Fruit fly (Drosophila melanogaster) whole organism, embryonic: ENCODE data around the gene mld.

Experiments
- Atf-2 ChIP-seq: fragments of 200-800 bp; sonication (Bioruptor generic); optimal IDR thresholded peaks from 2 replicates; lab custom pipeline; 2016; ENCODE audit warnings: missing biosample characterization, missing genetic modification characterization
- Awh ChIP-seq: fragments of 200-800 bp; sonication (Bioruptor generic); IDR thresholded peaks from 2 replicates; pipeline ENCODE4, ENCODE4 v1.3.6; 2022; ENCODE audit warnings: missing biosample characterization, missing genetic modification characterization
- CG11085 ChIP-seq: fragments of 200-800 bp; sonication (Bioruptor generic); IDR thresholded peaks from 2 replicates; pipeline ENCODE4 v1.3.6; 2022; ENCODE audit warnings: missing biosample characterization, missing genetic modification characterization
- CG12219 ChIP-seq: fragments of 200-800 bp; sonication (Bioruptor generic); optimal IDR thresholded peaks from 3 replicates; lab custom pipeline; 2018; ENCODE audit warnings: missing biosample characterization, mild to moderate bottlenecking, missing genetic modification characterization
- CG1233 ChIP-seq: fragments of 200-800 bp; sonication (Bioruptor generic); optimal IDR thresholded peaks from 4 replicates; lab custom pipeline; 2018; ENCODE audit warnings: missing biosample characterization, mild to moderate bottlenecking, missing genetic modification characterization
- CG12659 ChIP-seq: fragments of 200-800 bp; sonication (Bioruptor generic); optimal IDR thresholded peaks from 3 replicates; lab custom pipeline; 2017; ENCODE audit warnings: mild to moderate bottlenecking, missing biosample characterization, missing genetic modification reagents, missing genetic modification characterization
- CG13296 ChIP-seq: fragments of 200-800 bp; sonication (Bioruptor generic); optimal IDR thresholded peaks from 3 replicates; lab custom pipeline; 2018; ENCODE audit warnings: missing biosample characterization, mild to moderate bottlenecking, missing genetic modification characterization
- CG13624 ChIP-seq: fragments of 200-800 bp; sonication (Bioruptor generic); optimal IDR thresholded peaks from 2 replicates; lab custom pipeline; 2016; ENCODE audit warnings: missing biosample characterization, missing genetic modification characterization
- CG14014 ChIP-seq: fragments of 200-800 bp; sonication (Bioruptor generic); IDR thresholded peaks from 2 replicates; pipeline ENCODE4 v1.3.6; 2022; ENCODE audit warnings: missing biosample characterization, missing genetic modification characterization
- CG15269 ChIP-seq: fragments of 200-800 bp; sonication (Bioruptor generic); optimal IDR thresholded peaks from 2 replicates; lab custom pipeline; 2018; ENCODE audit warnings: missing biosample characterization, mild to moderate bottlenecking, missing genetic modification characterization, moderate library complexity
- CG1602 ChIP-seq: fragments of 200-800 bp; sonication (Bioruptor generic); optimal IDR thresholded peaks from 3 replicates; lab custom pipeline; 2016; ENCODE audit warnings: missing biosample characterization, missing genetic modification characterization
- CG16813 ChIP-seq: fragments of 200-800 bp; sonication (Bioruptor generic); IDR thresholded peaks from 3 replicates; pipeline ENCODE4 v1.3.6; 2022; ENCODE audit warnings: missing biosample characterization, missing genetic modification characterization; ENCODE audit not compliant: partially characterized antibody
- CG17802 ChIP-seq: fragments of 200-800 bp; sonication (Bioruptor generic); optimal IDR thresholded peaks from 2 replicates; lab custom pipeline; 2018; ENCODE audit warnings: missing biosample characterization, mild to moderate bottlenecking, missing genetic modification characterization, moderate library complexity
- CG1792 ChIP-seq: fragments of 200-800 bp; sonication (Bioruptor generic); optimal IDR thresholded peaks from 2 replicates; lab custom pipeline; 2016; ENCODE audit warnings: missing biosample characterization, missing genetic modification characterization
- CG2202 ChIP-seq: fragments of 200-800 bp; sonication (Bioruptor generic); optimal IDR thresholded peaks from 2 replicates; lab custom pipeline; 2018; ENCODE audit warnings: missing biosample characterization, mild to moderate bottlenecking, missing genetic modification characterization
- CG32772 ChIP-seq: fragments of 200-800 bp; sonication (Bioruptor generic); IDR thresholded peaks from 2 replicates; pipeline ENCODE4 v1.3.6; 2022; ENCODE audit warnings: missing biosample characterization, missing genetic modification characterization
- CG4282 ChIP-seq: fragments of 200-800 bp; sonication (Bioruptor generic); optimal IDR thresholded peaks from 2 replicates; lab custom pipeline; 2016; ENCODE audit warnings: missing biosample characterization, missing genetic modification characterization
- CG7556 ChIP-seq: fragments of 200-800 bp; sonication (Bioruptor generic); optimal IDR thresholded peaks from 2 replicates; lab custom pipeline; 2017; ENCODE audit warnings: missing biosample characterization, mild to moderate bottlenecking, missing genetic modification characterization
- CG7745 ChIP-seq: fragments of 200-800 bp; sonication (Bioruptor generic); optimal IDR thresholded peaks from 2 replicates; lab custom pipeline; 2018; ENCODE audit warnings: missing biosample characterization, mild to moderate bottlenecking, missing genetic modification characterization, moderate library complexity
- CG8089 ChIP-seq: fragments of 200-800 bp; sonication (Bioruptor generic); optimal IDR thresholded peaks from 3 replicates; lab custom pipeline; 2016; ENCODE audit warnings: missing biosample characterization, missing genetic modification characterization
- HLHmδ ChIP-seq: fragments of 200-800 bp; sonication (Bioruptor generic); optimal IDR thresholded peaks from 2 replicates; lab custom pipeline; 2018; ENCODE audit warnings: missing biosample characterization, mild to moderate bottlenecking, missing genetic modification characterization, moderate library complexity
- Hmr ChIP-seq: fragments of 200-800 bp; sonication (Bioruptor generic); optimal IDR thresholded peaks from 3 replicates; lab custom pipeline; 2017; ENCODE audit warnings: mild to moderate bottlenecking, missing biosample characterization, missing genetic modification reagents, missing genetic modification characterization
- Hmx ChIP-seq: fragments of 200-800 bp; sonication (Bioruptor generic); optimal IDR thresholded peaks from 2 replicates; lab custom pipeline; 2016; ENCODE audit warnings: missing biosample characterization, missing genetic modification characterization
- Lhr ChIP-seq: fragments of 200-800 bp; sonication (Bioruptor generic); optimal IDR thresholded peaks from 3 replicates; lab custom pipeline; 2017; ENCODE audit warnings: mild to moderate bottlenecking, missing biosample characterization, missing genetic modification reagents, missing genetic modification characterization
- Nf-YA ChIP-seq: fragments of 200-800 bp; sonication (Bioruptor generic); IDR thresholded peaks from 2 replicates; pipeline ENCODE4 v1.3.6; 2022; ENCODE audit warnings: missing biosample characterization, missing genetic modification characterization
- Scr ChIP-seq: fragments of 200-800 bp; sonication (Bioruptor generic); IDR thresholded peaks from 2 replicates; pipeline ENCODE4 v1.3.6; 2022; ENCODE audit warnings: missing biosample characterization, missing genetic modification characterization; ENCODE audit not compliant: partially characterized antibody
- Six4 ChIP-seq: fragments of 200-800 bp; sonication (Bioruptor generic); optimal IDR thresholded peaks from 2 replicates; lab custom pipeline; 2016; ENCODE audit warnings: missing biosample characterization, missing genetic modification characterization
- Stat92E ChIP-seq, 3 experiments: fragments of >200 bp in 2 of 3; fragments of 200-800 bp in 1 of 3; sonication (Bioruptor generic) in 1 of 3; optimal IDR thresholded peaks; 2 replicates each; lab custom pipeline; 2017 to 2019; ENCODE audit warnings: missing biosample characterization in 3 of 3, missing genetic modification characterization in 3 of 3, mild to moderate bottlenecking in 1 of 3, moderate library complexity in 1 of 3
- TFAM ChIP-seq: fragments of 200-800 bp; sonication (Bioruptor generic); optimal IDR thresholded peaks from 2 replicates; lab custom pipeline; 2017; ENCODE audit warnings: missing biosample characterization, missing genetic modification characterization, inconsistent platforms
- ap ChIP-seq: fragments of 200-800 bp; sonication (Bioruptor generic); IDR thresholded peaks from 2 replicates; pipeline ENCODE4 v1.3.6; 2022; ENCODE audit warnings: missing biosample characterization, missing genetic modification characterization
- bab2 ChIP-seq: fragments of 200-800 bp; sonication (Bioruptor generic); optimal IDR thresholded peaks from 2 replicates; lab custom pipeline; 2016; ENCODE audit warnings: missing biosample characterization, missing genetic modification characterization
- bowl ChIP-seq: fragments of 200-800 bp; sonication (Bioruptor generic); IDR thresholded peaks from 2 replicates; pipeline ENCODE4 v1.3.6; 2022; ENCODE audit warnings: missing biosample characterization, missing genetic modification characterization
- br ChIP-seq: fragments of >200 bp; optimal IDR thresholded peaks from 2 replicates; lab custom pipeline; 2017
- chif ChIP-seq, 2 experiments: fragments of 200-800 bp; sonication (Bioruptor generic); optimal IDR thresholded peaks; 3 replicates each; lab custom pipeline; 2016; ENCODE audit warnings: missing biosample characterization in 2 of 2, missing genetic modification characterization in 2 of 2
- chm ChIP-seq: fragments of 200-800 bp; sonication (Bioruptor generic); IDR thresholded peaks from 2 replicates; pipeline ENCODE4 v1.3.6; 2022; ENCODE audit warnings: missing biosample characterization, missing genetic modification characterization
- ci ChIP-seq: fragments of 200-800 bp; sonication (Bioruptor generic); IDR thresholded peaks from 3 replicates; pipeline ENCODE4 v1.3.6; 2022; ENCODE audit warnings: missing biosample characterization, missing genetic modification characterization
- da ChIP-seq: fragments of 200-800 bp; sonication (Bioruptor generic); optimal IDR thresholded peaks from 2 replicates; lab custom pipeline; 2016; ENCODE audit warnings: missing biosample characterization, missing genetic modification characterization
- disco-r ChIP-seq: fragments of 200-800 bp; sonication (Bioruptor generic); optimal IDR thresholded peaks from 2 replicates; lab custom pipeline; 2016; ENCODE audit warnings: missing biosample characterization, missing genetic modification characterization
- dm ChIP-seq: fragments of 200-800 bp; sonication (Bioruptor generic); optimal IDR thresholded peaks from 3 replicates; lab custom pipeline; 2016; ENCODE audit warnings: missing biosample characterization, missing genetic modification characterization
- ewg ChIP-seq: fragments of 200-800 bp; sonication (Bioruptor generic); optimal IDR thresholded peaks from 3 replicates; lab custom pipeline; 2017; ENCODE audit warnings: mild to moderate bottlenecking, missing biosample characterization, missing genetic modification reagents, missing genetic modification characterization
- ftz-f1 ChIP-seq: fragments of 200-800 bp; sonication (Bioruptor generic); optimal IDR thresholded peaks from 2 replicates; lab custom pipeline; 2016; ENCODE audit warnings: missing biosample characterization, missing genetic modification characterization
- gcm2 ChIP-seq: fragments of 200-800 bp; sonication (Bioruptor generic); optimal IDR thresholded peaks from 2 replicates; lab custom pipeline; 2016; ENCODE audit warnings: missing biosample characterization, missing genetic modification characterization
- oc ChIP-seq: fragments of 200-800 bp; sonication (Bioruptor generic); optimal IDR thresholded peaks from 2 replicates; lab custom pipeline; 2018; ENCODE audit warnings: missing biosample characterization, mild to moderate bottlenecking, missing genetic modification characterization, moderate library complexity
- org-1 ChIP-seq: fragments of 200-800 bp; sonication (Bioruptor generic); optimal IDR thresholded peaks from 2 replicates; lab custom pipeline; 2017; ENCODE audit warnings: missing biosample characterization, missing genetic modification characterization
- pho ChIP-seq: fragments of 200-800 bp; sonication (Bioruptor generic); optimal IDR thresholded peaks from 2 replicates; lab custom pipeline; 2016; ENCODE audit warnings: missing biosample characterization, missing genetic modification characterization
- pzg ChIP-seq: fragments of 200-800 bp; sonication (Bioruptor generic); optimal IDR thresholded peaks from 3 replicates; lab custom pipeline; 2018; ENCODE audit warnings: missing biosample characterization, mild to moderate bottlenecking, missing genetic modification characterization, moderate library complexity
- sens-2 ChIP-seq: fragments of 200-800 bp; sonication (Bioruptor generic); IDR thresholded peaks from 2 replicates; pipeline ENCODE4 v1.3.6; 2022; ENCODE audit warnings: missing biosample characterization, missing genetic modification characterization
- slp2 ChIP-seq: fragments of 200-800 bp; sonication (Bioruptor generic); optimal IDR thresholded peaks from 2 replicates; lab custom pipeline; 2016; ENCODE audit warnings: missing biosample characterization, missing genetic modification characterization
- so ChIP-seq: fragments of 200-800 bp; sonication (Bioruptor generic); IDR thresholded peaks from 3 replicates; pipeline ENCODE4 v1.3.6; 2022; ENCODE audit warnings: missing biosample characterization, missing genetic modification characterization
- vvl ChIP-seq: fragments of 200-800 bp; sonication (Bioruptor generic); IDR thresholded peaks from 2 replicates; pipeline ENCODE4 v1.3.6; 2022; ENCODE audit warnings: missing biosample characterization, missing genetic modification characterization

The mld gene

dm6 chr3R:24543676-24544277 lies 41.7 kb upstream of the mld start, which contains the start of gene Cftr (continued):
- TF ChIP-seq CG11085 (GFP tag; lab: Robert Waterston, UW) (peak; percentile 33; the same call in 1 of the 2 replicates), Scr (GFP tag; lab: Robert Waterston, UW) (no peak; the same call in 1 of the 2 replicates), bowl (GFP tag; lab: Robert Waterston, UW) (no peak), sens-2 (GFP tag; lab: Robert Waterston, UW) (peak; percentile 47), slp2 (no peak), HLHmδ (GFP tag; lab: Kevin White, UChicago) (peak; percentile 9), da (GFP tag; lab: Kevin White, UChicago) (peak; percentile 13), CG1602 (GFP tag; lab: Kevin White, UChicago) (no peak), CG7556 (no peak), Hmr (GFP tag; lab: Kevin White, UChicago) (peak; percentile 63), CG2202 (tag; lab: Kevin White, UChicago) (no peak), Lhr (GFP tag; lab: Kevin White, UChicago) (no peak), oc (tag; lab: Kevin White, UChicago) (peak; percentile 55), so (peak; percentile 22; the same call in 1 of the 3 replicates), TFAM (no peak), dm (GFP tag; lab: Kevin White, UChicago) (peak; percentile 46), CG8089 (GFP tag; lab: Kevin White, UChicago) (no peak), Nf-YA (GFP tag; lab: Robert Waterston, UW) (peak; percentile 18; the same call in 1 of the 2 replicates), CG1792 (peak; percentile 57), Atf-2 (GFP tag; lab: Kevin White, UChicago) (no peak), org-1 (GFP tag; lab: Kevin White, UChicago) (no peak), CG15269 (tag; lab: Kevin White, UChicago) (no peak), Six4 (GFP tag; lab: Kevin White, UChicago) (no peak), Stat92E (GFP tag; optimal IDR thresholded peaks at IDR 0.05; lab: Kevin White, UChicago) (peak in 1 of 3 experiments; percentile 31), pho (GFP tag; lab: Kevin White, UChicago) (peak; percentile 61), CG13624 (GFP tag; lab: Kevin White, UChicago) (peak; percentile 94), ap (GFP tag; lab: Robert Waterston, UW) (no peak), chif (GFP tag; optimal IDR thresholded peaks at IDR 0.05; lab: Kevin White, UChicago) (peak in 1 of 2 experiments; percentile 43), Awh (GFP tag; lab: Robert Waterston, UW) (no peak; the same call in 1 of the 2 replicates), ci (GFP tag; lab: Robert Waterston, UW) (peak; percentile 84), ewg (GFP tag; lab: Kevin White, UChicago) (peak; percentile 15), gcm2 (GFP tag; lab: Kevin White, UChicago) (no peak), CG1233 (peak; percentile 51), CG16813 (GFP tag; lab: Robert Waterston, UW) (no peak), CG17802 (tag; lab: Kevin White, UChicago) (no peak), Hmx (GFP tag; lab: Kevin White, UChicago) (no peak), bab2 (GFP tag; lab: Kevin White, UChicago) (peak; percentile 37), CG13296 (GFP tag; lab: Kevin White, UChicago) (peak; percentile 39), ftz-f1 (peak; percentile 75), disco-r (GFP tag; lab: Kevin White, UChicago) (peak; percentile 5), pzg (GFP tag; lab: Kevin White, UChicago) (peak; percentile 72), CG14014 (GFP tag; lab: Robert Waterston, UW) (peak; percentile 65; the same call in 1 of the 2 replicates), CG7745 (tag; lab: Kevin White, UChicago) (no peak), CG12219 (GFP tag; lab: Kevin White, UChicago) (no peak), CG4282 (peak; percentile 38), CG12659 (peak; percentile 55), chm (no peak; the same call in 1 of the 2 replicates), vvl (no peak; the same call in none of the 2 replicates), br (no peak), CG32772 (no peak)
